Fruit fly (Drosophila melanogaster): Measurements from ENCODE around the gene CG15546.
A peak's percentile ranks its signal among the peaks of the same experiment; 100 is the strongest.

Gene CG15546

dm6 chr3R:30832130-30832529 is 43.9 kb downstream of the CG15546 start:
- TF ChIP-seq CG18619 (GFP tag; optimal IDR thresholded peaks at IDR 0.05) (no peak), tx (GFP tag; optimal IDR thresholded peaks at IDR 0.05) (no peak), Dp (GFP tag; optimal IDR thresholded peaks at IDR 0.05) (no peak), Ets65A (GFP tag) (peak; percentile 92), Hey (tag; optimal IDR thresholded peaks at IDR 0.05) (no peak), sens-2 (GFP tag; IDR thresholded peaks at IDR 0.05) (no peak)

dm6 chr3R:30828433-30829034 is 47.5 kb downstream of the CG15546 start:
- TF ChIP-seq gem (tag; optimal IDR thresholded peaks at IDR 0.05) (peak; percentile 2), Sox102F (GFP tag; optimal IDR thresholded peaks at IDR 0.05) (peak; percentile 28), repo (GFP tag; optimal IDR thresholded peaks at IDR 0.05) (no peak), Drgx (GFP tag; IDR thresholded peaks at IDR 0.05) (0 out of 2 replicates have a peak, but pooled peaks have one; percentile 31), CG15696 (tag; optimal IDR thresholded peaks at IDR 0.05) (no peak)

- TF ChIP-seq sd (tag; optimal IDR thresholded peaks at IDR 0.05) (peak; percentile 31), chinmo (GFP tag; IDR thresholded peaks at IDR 0.05; ENCODE audit: partially characterized antibody) (0 out of 4 replicates have a peak, but pooled peaks have one; percentile 43), CG6272 (GFP tag; IDR thresholded peaks at IDR 0.05) (0 out of 2 replicates have a peak, but pooled peaks have one; percentile 14), lmd (GFP tag; IDR thresholded peaks at IDR 0.05) (no peak), grn (GFP tag; optimal IDR thresholded peaks at IDR 0.05) (peak; percentile 29), az2 (GFP tag; optimal IDR thresholded peaks at IDR 0.05) (no peak), CG6791 (GFP tag; IDR thresholded peaks at IDR 0.05; ENCODE audit: partially characterized antibody) (0 out of 3 replicates have a peak, but pooled peaks have one; percentile 8), CG16815 (GFP tag; optimal IDR thresholded peaks at IDR 0.05) (no peak), Doc2 (GFP tag; IDR thresholded peaks at IDR 0.05) (no peak), CG32772 (GFP tag; IDR thresholded peaks at IDR 0.05) (no peak), Ada2b (GFP tag; IDR thresholded peaks at IDR 0.05) (no peak), CG9437 (GFP tag; optimal IDR thresholded peaks at IDR 0.05) (no peak), CG10431 (GFP tag; optimal IDR thresholded peaks at IDR 0.05) (no peak), salm (tag; optimal IDR thresholded peaks at IDR 0.05) (no peak), Bgb (GFP tag; IDR thresholded peaks at IDR 0.05; ENCODE audit: partially characterized antibody) (0 out of 2 replicates have a peak, but pooled peaks have one; percentile 14), Jarid2 (GFP tag; optimal IDR thresholded peaks at IDR 0.05) (peak; percentile 21)
Measured at dm6 chr3R:30827544-30827943, 48.4 kb downstream of the CG15546 start, which contains the start of gene CG15544. Gene CG15544, plus strand, starts transcription at chr3R:30827819.
